Worm (Caenorhabditis elegans) whole organism, L1 larva: ENCODE measurements around the gene rrsr-1.

Experiments used
- dsc-1 ChIP-seq: sonication (generic microtip); optimal IDR thresholded peaks from 2 replicates; lab custom pipeline; 2016; ENCODE audit warnings: mild to moderate bottlenecking, missing genetic modification characterization, missing compliant biosample characterization
- grh-1 ChIP-seq: fragments of 200-800 bp; sonication (Bioruptor generic); IDR thresholded peaks from 2 replicates; pipeline ENCODE4 v1.3.6; 2022; ENCODE audit warnings: missing genetic modification reagents, missing genetic modification characterization, missing compliant biosample characterization
- pax-3 ChIP-seq: fragments of 200-800 bp; sonication (Bioruptor generic); optimal IDR thresholded peaks from 2 replicates; lab custom pipeline; 2018; ENCODE audit warnings: mild to moderate bottlenecking, missing genetic modification characterization, moderate library complexity, missing compliant biosample characterization

The rrsr-1 gene

ce11 chrV:14378052-14378451 lies 46.8 kb downstream of the rrsr-1 start:
- TF ChIP-seq grh-1 (GFP tag; lab: Robert Waterston, UW), result no peak
- peak; percentile 13 for TF ChIP-seq pax-3
- TF ChIP-seq dsc-1 (tag; lab: Kevin White, UChicago), result peak; percentile 85
